Fruit fly (Drosophila melanogaster) whole organism, adult: ENCODE data around the gene lwr.

ENCODE experiments used
- CG11617 ChIP-seq: fragments of 200-800 bp; sonication (Bioruptor generic); optimal IDR thresholded peaks from 2 replicates; lab custom pipeline; 2017; ENCODE audit warnings: mild to moderate bottlenecking, missing biosample characterization, missing genetic modification reagents, missing genetic modification characterization
- CG12768 ChIP-seq: fragments of 200-800 bp; sonication (Bioruptor generic); optimal IDR thresholded peaks from 2 replicates; lab custom pipeline; 2017; ENCODE audit warnings: missing biosample characterization, missing genetic modification characterization, mild to moderate bottlenecking, moderate library complexity, missing genetic modification reagents
- CG33017 ChIP-seq: fragments of 200-800 bp; sonication (Bioruptor generic); optimal IDR thresholded peaks from 2 replicates; lab custom pipeline; 2018; ENCODE audit warnings: missing biosample characterization, mild to moderate bottlenecking, missing genetic modification characterization, moderate library complexity
- CG7045 ChIP-seq: fragments of 200-800 bp; sonication (Bioruptor generic); optimal IDR thresholded peaks from 2 replicates; lab custom pipeline; 2017; ENCODE audit warnings: missing biosample characterization, mild to moderate bottlenecking, missing genetic modification characterization
- Crg-1 ChIP-seq: fragments of 200-800 bp; sonication (Bioruptor generic); optimal IDR thresholded peaks from 2 replicates; lab custom pipeline; 2016; ENCODE audit warnings: missing biosample characterization, missing genetic modification characterization
- Mnt ChIP-seq: fragments of 200-800 bp; sonication (Bioruptor generic); optimal IDR thresholded peaks from 2 replicates; lab custom pipeline; 2016; ENCODE audit warnings: missing biosample characterization, mild to moderate bottlenecking, missing genetic modification characterization
- cnc ChIP-seq, 2 experiments: fragments of >200 bp; optimal IDR thresholded peaks; 2 replicates each; lab custom pipeline; 2017
- ovo ChIP-seq: fragments of 200-800 bp; sonication (Bioruptor generic); optimal IDR thresholded peaks from 2 replicates; lab custom pipeline; 2016; ENCODE audit warnings: missing biosample characterization, missing genetic modification characterization
- pad ChIP-seq: fragments of 200-800 bp; sonication (Bioruptor generic); optimal IDR thresholded peaks from 3 replicates; lab custom pipeline; 2017; ENCODE audit warnings: missing biosample characterization, missing genetic modification characterization, mild to moderate bottlenecking, moderate library complexity, missing genetic modification reagents
- tj ChIP-seq: fragments of 200-800 bp; sonication (Bioruptor generic); optimal IDR thresholded peaks from 3 replicates; lab custom pipeline; 2017; ENCODE audit warnings: missing biosample characterization, mild to moderate bottlenecking, missing genetic modification characterization, moderate library complexity

DNA sequence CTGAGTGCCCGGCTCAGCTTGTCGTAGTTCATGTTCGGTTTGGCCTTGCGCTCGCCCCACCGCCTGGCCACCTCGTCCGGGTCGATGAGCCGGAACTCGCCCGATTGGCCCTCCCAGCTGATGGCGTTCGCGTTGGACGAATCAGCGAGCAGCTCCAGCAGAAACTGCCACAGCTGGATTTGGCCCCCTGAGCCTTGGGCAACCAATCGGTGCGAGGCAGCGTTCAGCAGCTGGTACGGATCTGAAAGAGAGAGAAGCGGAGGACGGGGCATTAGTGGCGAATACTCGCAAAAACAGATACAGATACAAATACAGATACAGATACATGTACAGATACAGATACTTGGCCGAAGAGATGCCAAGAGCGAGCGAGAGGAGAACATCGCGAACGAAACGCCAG is 5.6 kb upstream of the lwr start:
- TF ChIP-seq CG11617 (no peak), Mnt (no peak), pad (no peak), cnc (optimal IDR thresholded peaks at IDR 0.05; lab: Kevin White, UChicago) (no peak), Crg-1 (GFP tag; lab: Kevin White, UChicago) (no peak), CG12768 (GFP tag; lab: Kevin White, UChicago) (no peak), ovo (GFP tag; lab: Kevin White, UChicago) (no peak), CG33017 (tag; lab: Kevin White, UChicago) (no peak), CG7045 (GFP tag; lab: Kevin White, UChicago) (no peak), tj (GFP tag; lab: Kevin White, UChicago) (no peak)
